Worm (Caenorhabditis elegans): ENCODE results near the gene C54E10.3.

- no peak for TF ChIP-seq tbx-2 (tag; optimal IDR thresholded peaks at IDR 0.05)
- TF ChIP-seq lin-14 (GFP tag; optimal IDR thresholded peaks at IDR 0.05), result no peak
- TF ChIP-seq ama-1 (optimal IDR thresholded peaks at IDR 0.05), result no peak
- TF ChIP-seq xbp-1 (tag; optimal IDR thresholded peaks at IDR 0.05), result no peak
Measured at ce11 chrV:18769902-18770301, 40.9 kb upstream of the C54E10.3 start.
